Worm (Caenorhabditis elegans) whole organism, L4 larva: ENCODE results near the gene F47D12.9.

ENCODE experiments used
- D1046.2 ChIP-seq: fragments of 200-800 bp; sonication (Bioruptor generic); IDR thresholded peaks from 2 replicates; pipeline ENCODE4 v1.3.6; 2022; ENCODE audit warnings: missing genetic modification characterization, missing compliant biosample characterization
- F37D6.2 ChIP-seq: sonication (generic microtip); optimal IDR thresholded peaks from 2 replicates; lab custom pipeline; 2016; ENCODE audit warnings: mild to moderate bottlenecking, missing genetic modification characterization, missing compliant biosample characterization
- F44E2.7 ChIP-seq: fragments of 200-800 bp; sonication (Bioruptor generic); IDR thresholded peaks from 2 replicates; pipeline ENCODE4 v2.1.2; 2022; ENCODE audit warnings: missing genetic modification characterization, missing compliant biosample characterization
- T20F7.1 ChIP-seq: fragments of 200-800 bp; sonication (Bioruptor generic); optimal IDR thresholded peaks from 2 replicates; lab custom pipeline; 2018; ENCODE audit warnings: mild to moderate bottlenecking, missing genetic modification characterization, missing compliant biosample characterization
- T26A8.4 ChIP-seq: fragments of 200-800 bp; sonication (Bioruptor generic); IDR thresholded peaks from 2 replicates; pipeline ENCODE4 v1.3.6; 2022; ENCODE audit warnings: missing genetic modification characterization, missing compliant biosample characterization
- Y105C5A.15 ChIP-seq: fragments of 200-800 bp; sonication (Bioruptor generic); IDR thresholded peaks from 2 replicates; pipeline ENCODE4 v1.3.6; 2022; ENCODE audit warnings: missing genetic modification characterization, missing compliant biosample characterization
- aha-1 ChIP-seq: fragments of 150-350 bp; peaks from one replicate; lab custom pipeline; 2014; ENCODE audit warnings: missing biosample characterization, missing genetic modification characterization
- attf-4 ChIP-seq: sonication (generic microtip); optimal IDR thresholded peaks from 3 replicates; lab custom pipeline; 2017; ENCODE audit warnings: missing biosample characterization, missing genetic modification characterization
- ceh-44 ChIP-seq: fragments of 200-800 bp; sonication (Bioruptor generic); IDR thresholded peaks from 2 replicates; pipeline ENCODE4 v1.3.6; 2022; ENCODE audit warnings: missing genetic modification reagents, missing genetic modification characterization, missing compliant biosample characterization
- ceh-62 ChIP-seq: sonication (generic microtip); optimal IDR thresholded peaks from 2 replicates; lab custom pipeline; 2017; ENCODE audit warnings: missing biosample characterization, missing genetic modification characterization
- ces-1 ChIP-seq: fragments of 150-350 bp; sonication (generic microtip); optimal IDR thresholded peaks from 4 replicates; lab custom pipeline; 2014; ENCODE audit warnings: missing biosample characterization, missing genetic modification reagents, missing genetic modification characterization
- ctbp-1 ChIP-seq: fragments of 200-800 bp; sonication (Bioruptor generic); IDR thresholded peaks from 2 replicates; pipeline ENCODE4 v1.3.6; 2022; ENCODE audit warnings: missing genetic modification reagents, missing genetic modification characterization, missing compliant biosample characterization
- daf-12 ChIP-seq: fragments of 150-350 bp; optimal IDR thresholded peaks from 2 replicates; lab custom pipeline; 2014; ENCODE audit warnings: missing biosample characterization, missing genetic modification reagents, missing genetic modification characterization
- dmd-8 ChIP-seq: fragments of 200-800 bp; sonication (Bioruptor generic); IDR thresholded peaks from 2 replicates; pipeline ENCODE4 v1.3.6; 2022; ENCODE audit warnings: missing genetic modification characterization, missing compliant biosample characterization
- dmd-9 ChIP-seq: fragments of 200-800 bp; sonication (Bioruptor generic); IDR thresholded peaks from 2 replicates; pipeline ENCODE4 v1.3.6; 2022; ENCODE audit warnings: missing genetic modification reagents, missing genetic modification characterization, missing compliant biosample characterization
- dpl-1 ChIP-seq: fragments of 150-350 bp; optimal IDR thresholded peaks from 2 replicates; lab custom pipeline; 2014; ENCODE audit warnings: missing biosample characterization, missing genetic modification reagents, missing genetic modification characterization
- duxl-1 ChIP-seq: sonication (generic microtip); optimal IDR thresholded peaks from 2 replicates; lab custom pipeline; 2016; ENCODE audit warnings: mild to moderate bottlenecking, missing genetic modification characterization, moderate library complexity, missing compliant biosample characterization; ENCODE audit not compliant: poor library complexity
- fkh-10 ChIP-seq: fragments of 150-350 bp; optimal IDR thresholded peaks from 2 replicates; lab custom pipeline; 2014; ENCODE audit warnings: missing biosample characterization, missing genetic modification reagents, missing genetic modification characterization
- hmg-1.1 ChIP-seq: fragments of 200-800 bp; sonication (Bioruptor generic); IDR thresholded peaks from 2 replicates; pipeline ENCODE4 v1.3.6; 2022; ENCODE audit warnings: missing genetic modification reagents, missing genetic modification characterization, missing compliant biosample characterization
- lim-7 ChIP-seq: fragments of 200-800 bp; sonication (Bioruptor generic); IDR thresholded peaks from 2 replicates; pipeline ENCODE4 v1.3.6; 2022; ENCODE audit warnings: missing genetic modification characterization, missing compliant biosample characterization
- lin-1 ChIP-seq: fragments of 200-800 bp; sonication (Bioruptor generic); IDR thresholded peaks from 2 replicates; pipeline ENCODE4 v1.3.6; 2022; ENCODE audit warnings: missing genetic modification reagents, missing genetic modification characterization, missing compliant biosample characterization
- lin-39 ChIP-seq: fragments of 150-350 bp; optimal IDR thresholded peaks from 2 replicates; lab custom pipeline; 2014; ENCODE audit warnings: missing biosample characterization, missing genetic modification reagents, missing genetic modification characterization
- madf-9 ChIP-seq: fragments of 200-800 bp; sonication (Bioruptor generic); conservative IDR thresholded peaks from 2 replicates; pipeline ENCODE4 v1.3.6; 2022; ENCODE audit warnings: missing genetic modification reagents, missing genetic modification characterization, missing compliant biosample characterization
- mdl-1 ChIP-seq, 2 experiments: fragments of 150-350 bp in 1 of 2; sonication (generic microtip) in 1 of 2; optimal IDR thresholded peaks; 2 replicates each; lab custom pipeline; 2014 to 2017; ENCODE audit warnings: missing biosample characterization in 2 of 2, missing genetic modification characterization in 2 of 2
- mep-1 ChIP-seq: fragments of 150-350 bp; sonication (generic microtip); optimal IDR thresholded peaks from 3 replicates; lab custom pipeline; 2014; ENCODE audit warnings: missing biosample characterization, missing genetic modification characterization
- mxl-3 ChIP-seq: fragments of 200-800 bp; sonication (Bioruptor generic); optimal IDR thresholded peaks from 2 replicates; lab custom pipeline; 2018; ENCODE audit warnings: mild to moderate bottlenecking, missing genetic modification characterization, missing compliant biosample characterization
- nhr-10 ChIP-seq: fragments of 150-350 bp; optimal IDR thresholded peaks from 2 replicates; lab custom pipeline; 2014; ENCODE audit warnings: missing biosample characterization, missing genetic modification characterization
- nhr-11 ChIP-seq: fragments of 150-350 bp; optimal IDR thresholded peaks from 2 replicates; lab custom pipeline; 2014; ENCODE audit warnings: missing biosample characterization, missing genetic modification characterization
- nhr-111 ChIP-seq: fragments of 200-800 bp; sonication (Bioruptor generic); optimal IDR thresholded peaks from 2 replicates; lab custom pipeline; 2018; ENCODE audit warnings: mild to moderate bottlenecking, missing genetic modification characterization, missing compliant biosample characterization
- nhr-76 ChIP-seq: fragments of 150-350 bp; optimal IDR thresholded peaks from 2 replicates; lab custom pipeline; 2014; ENCODE audit warnings: missing biosample characterization, missing genetic modification characterization
- nhr-77 ChIP-seq: fragments of 150-350 bp; optimal IDR thresholded peaks from 2 replicates; lab custom pipeline; 2014; ENCODE audit warnings: missing biosample characterization, missing genetic modification characterization
- saeg-2 ChIP-seq: fragments of 200-800 bp; sonication (Bioruptor generic); IDR thresholded peaks from 2 replicates; pipeline ENCODE4 v1.3.6; 2022; ENCODE audit warnings: missing genetic modification reagents, missing genetic modification characterization, missing compliant biosample characterization
- set-16 ChIP-seq: fragments of 200-800 bp; sonication (Bioruptor generic); IDR thresholded peaks from 2 replicates; pipeline ENCODE4 v1.3.6; 2022; ENCODE audit warnings: missing genetic modification reagents, missing genetic modification characterization, missing compliant biosample characterization
- snpc-1.2 ChIP-seq: fragments of 200-800 bp; sonication (Bioruptor generic); IDR thresholded peaks from 2 replicates; pipeline ENCODE4 v1.3.6; 2022; ENCODE audit warnings: missing genetic modification reagents, missing genetic modification characterization, missing compliant biosample characterization
- tra-1 ChIP-seq: fragments of 200-800 bp; sonication (Bioruptor generic); IDR thresholded peaks from 2 replicates; pipeline ENCODE4 v1.3.6; 2022; ENCODE audit warnings: missing genetic modification reagents, missing genetic modification characterization, missing compliant biosample characterization
- unc-39 ChIP-seq: sonication (generic microtip); optimal IDR thresholded peaks from 2 replicates; lab custom pipeline; 2017; ENCODE audit warnings: missing biosample characterization, missing genetic modification characterization
- unc-62 ChIP-seq, 3 experiments: fragments of 150-350 bp in 1 of 3; sonication (generic microtip); optimal IDR thresholded peaks in 2 of 3; peaks in 1 of 3; 1 replicate in 1 of 3; 2 replicates in 2 of 3; lab custom pipeline; 2014 to 2017; ENCODE audit warnings: missing biosample characterization in 3 of 3, missing genetic modification characterization in 3 of 3, missing genetic modification reagents in 3 of 3, missing genotype in 1 of 3
- vab-7 ChIP-seq: fragments of 200-800 bp; sonication (Bioruptor generic); IDR thresholded peaks from 2 replicates; pipeline ENCODE4 v1.3.6; 2022; ENCODE audit warnings: missing genetic modification reagents, missing genetic modification characterization, missing compliant biosample characterization

The F47D12.9 gene

DNA sequence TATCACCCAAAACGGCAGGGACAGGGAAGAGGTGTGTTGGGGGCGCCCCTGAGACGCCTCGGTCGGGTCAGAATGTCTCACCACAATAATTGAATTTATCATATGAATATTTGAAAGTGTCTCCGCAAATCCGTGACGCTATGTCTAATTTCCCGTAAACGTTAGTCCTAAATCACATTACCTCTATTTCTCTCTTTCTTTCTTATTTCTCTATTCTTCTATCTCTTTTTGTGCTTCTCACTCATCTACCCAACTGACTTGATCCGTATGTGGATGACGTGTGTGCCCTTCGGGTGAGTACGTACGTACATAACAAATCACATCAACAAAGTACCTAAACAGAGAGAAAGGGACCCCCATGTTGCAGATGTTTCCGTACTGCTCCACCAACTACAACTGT, 14.2 kb upstream of the F47D12.9 start:
- no peak for TF ChIP-seq snpc-1.2 (GFP tag; lab: Robert Waterston, UW)
- TF ChIP-seq Y105C5A.15 (GFP tag; lab: Robert Waterston, UW): no peak
- TF ChIP-seq unc-62 (GFP tag; optimal IDR thresholded peaks at IDR 0.05 in 1 of 2; lab: Kevin White, UChicago): peak in 1 of 2 experiments; percentile 8
- no peak for TF ChIP-seq unc-62 (tag; optimal IDR thresholded peaks at IDR 0.05; lab: Kevin White, UChicago)
- TF ChIP-seq ctbp-1: peak; percentile 64; the same call in 1 of the 2 replicates
- TF ChIP-seq madf-9 (GFP tag; lab: Robert Waterston, UW): no peak
- TF ChIP-seq attf-4 (tag; lab: Kevin White, UChicago): no peak
- peak; percentile 92 for TF ChIP-seq fkh-10
- TF ChIP-seq ces-1 (GFP tag; lab: Kevin White, UChicago): peak; percentile 93

DNA sequence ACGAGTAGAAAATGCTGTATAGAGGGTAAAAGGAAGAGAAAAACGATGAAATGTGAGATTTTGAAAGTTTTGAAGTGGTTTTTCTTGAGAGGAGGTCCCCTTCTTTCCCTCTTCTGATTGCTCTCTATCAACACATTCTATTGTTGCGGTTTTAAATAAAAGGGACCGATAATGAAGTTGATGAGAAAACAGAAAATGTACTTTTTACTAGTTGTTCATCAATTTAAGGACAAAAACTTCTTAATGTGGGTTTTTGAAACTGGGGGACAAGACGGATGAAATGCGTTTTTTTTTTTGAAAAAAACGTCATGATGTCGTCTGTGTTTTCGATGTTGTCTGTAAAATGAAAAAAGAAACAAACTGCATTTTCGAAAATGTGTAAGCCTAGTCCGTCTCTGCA, 13.6 kb upstream of the F47D12.9 start:
- TF ChIP-seq aha-1 (tag; lab: Kevin White, UChicago): peak; percentile 93
- TF ChIP-seq nhr-10 (tag; lab: Kevin White, UChicago): no peak

DNA sequence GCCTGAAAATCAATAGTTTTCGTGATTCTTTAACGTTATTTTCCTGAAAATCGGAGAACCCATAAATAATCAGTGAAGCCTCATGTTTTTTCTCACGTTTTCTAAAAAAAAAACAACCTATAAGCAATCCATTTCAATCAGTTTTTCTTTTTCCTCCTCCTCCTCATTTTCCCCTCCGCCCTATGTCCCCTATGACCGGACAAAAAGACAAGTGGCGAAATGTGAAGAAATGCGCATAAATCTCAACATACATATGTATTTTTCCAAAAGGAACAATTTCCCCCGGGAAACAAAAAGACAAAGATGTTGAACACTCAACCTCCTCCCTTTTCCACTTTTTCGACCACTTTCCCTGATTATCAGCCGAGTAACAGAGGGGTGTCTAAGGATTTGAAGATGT, 12.3 kb upstream of the F47D12.9 start:
- TF ChIP-seq unc-62 (GFP tag; optimal IDR thresholded peaks at IDR 0.05 in 1 of 2; lab: Kevin White, UChicago) (peak in 1 of 2 experiments; percentile 98), unc-62 (tag; optimal IDR thresholded peaks at IDR 0.05; lab: Kevin White, UChicago) (no peak), dpl-1 (GFP tag; lab: Kevin White, UChicago) (no peak), attf-4 (tag; lab: Kevin White, UChicago) (no peak), hmg-1.1 (GFP tag; lab: Robert Waterston, UW) (no peak)

DNA sequence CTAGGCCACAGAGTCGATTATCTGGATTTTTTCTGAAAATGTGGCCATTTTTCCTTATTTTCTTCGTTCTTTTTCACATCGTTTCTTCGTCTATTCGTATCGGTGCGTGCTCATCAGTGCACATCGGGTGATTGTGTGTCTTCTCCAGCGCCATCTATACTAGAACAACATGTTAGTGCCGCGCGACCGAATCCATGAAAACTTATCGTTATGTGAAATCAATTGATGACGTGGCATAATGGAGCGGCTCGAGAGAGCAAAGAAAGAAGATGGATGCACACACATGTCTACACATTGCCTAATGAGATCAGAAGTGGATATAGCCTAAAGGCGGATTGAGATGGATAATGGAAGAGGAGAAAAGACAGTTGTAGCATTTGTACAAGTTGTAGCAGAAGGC, 9.1 kb upstream of the F47D12.9 start:
- no peak for TF ChIP-seq saeg-2 (GFP tag; lab: Robert Waterston, UW)
- no peak for TF ChIP-seq lin-1 (GFP tag; lab: Robert Waterston, UW)
- no peak for TF ChIP-seq lim-7 (GFP tag; lab: Robert Waterston, UW)
- no peak for TF ChIP-seq duxl-1
- TF ChIP-seq daf-12 (tag; lab: Kevin White, UChicago): no peak
- TF ChIP-seq F37D6.2: no peak
- TF ChIP-seq vab-7: no peak
- peak; percentile 56 for TF ChIP-seq aha-1 (tag; lab: Kevin White, UChicago)
- TF ChIP-seq tra-1 (GFP tag; lab: Robert Waterston, UW): no peak
- TF ChIP-seq D1046.2 (GFP tag; lab: Robert Waterston, UW): no peak
- no peak for TF ChIP-seq ceh-62 (tag; lab: Kevin White, UChicago)
- no peak for TF ChIP-seq nhr-11 (tag; lab: Kevin White, UChicago)
- peak in 1 of 2 experiments; percentile 74 for TF ChIP-seq unc-62 (GFP tag; optimal IDR thresholded peaks at IDR 0.05 in 1 of 2; lab: Kevin White, UChicago)
- no peak for TF ChIP-seq unc-62 (tag; optimal IDR thresholded peaks at IDR 0.05; lab: Kevin White, UChicago)
- no peak for TF ChIP-seq mdl-1 (tag; optimal IDR thresholded peaks at IDR 0.05; lab: Kevin White, UChicago)
- no peak for TF ChIP-seq F44E2.7 (GFP tag; lab: Robert Waterston, UW)
- no peak for TF ChIP-seq dmd-8
- no peak for TF ChIP-seq mep-1 (tag; lab: Kevin White, UChicago)
- no peak for TF ChIP-seq nhr-76 (tag; lab: Kevin White, UChicago)

DNA sequence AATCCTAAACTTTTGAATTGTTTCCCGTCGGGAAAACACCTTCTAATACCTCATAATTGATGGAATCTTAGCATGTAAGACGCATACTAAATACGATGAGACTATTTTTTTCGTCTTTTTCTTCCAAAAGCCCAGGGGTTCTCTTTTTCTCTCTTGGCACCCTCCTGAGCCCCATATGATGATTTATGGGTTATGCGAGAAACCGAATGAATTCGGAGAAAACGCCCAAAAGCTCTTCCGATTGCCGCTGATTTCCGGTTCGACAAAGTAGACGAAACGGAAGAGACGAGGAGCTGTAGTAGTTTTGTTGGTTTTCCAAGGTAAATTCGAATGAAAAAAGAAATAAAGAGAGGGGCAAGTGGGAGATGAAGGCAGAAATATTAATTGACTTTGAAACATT, 8.3 kb upstream of the F47D12.9 start:
- TF ChIP-seq nhr-77 (tag; lab: Kevin White, UChicago): no peak
- TF ChIP-seq T26A8.4 (GFP tag; lab: Robert Waterston, UW): no peak
- no peak for TF ChIP-seq set-16 (GFP tag; lab: Robert Waterston, UW)
- TF ChIP-seq saeg-2 (GFP tag; lab: Robert Waterston, UW): no peak
- TF ChIP-seq unc-39 (tag; lab: Kevin White, UChicago): no peak
- no peak for TF ChIP-seq dmd-9 (GFP tag; lab: Robert Waterston, UW)
- no peak for TF ChIP-seq T20F7.1 (GFP tag; lab: Kevin White, UChicago)
- TF ChIP-seq hmg-1.1 (GFP tag; lab: Robert Waterston, UW): no peak
- TF ChIP-seq lin-1 (GFP tag; lab: Robert Waterston, UW): no peak
- no peak for TF ChIP-seq mxl-3 (GFP tag; lab: Kevin White, UChicago)
- TF ChIP-seq lin-39 (tag; lab: Kevin White, UChicago): no peak
- TF ChIP-seq ceh-62 (tag; lab: Kevin White, UChicago): no peak
- no peak for TF ChIP-seq nhr-111 (GFP tag; lab: Kevin White, UChicago)
- no peak for TF ChIP-seq ceh-44 (GFP tag; lab: Robert Waterston, UW)
